Worm (Caenorhabditis elegans) whole organism, L1 larva: ENCODE measurements around the gene F40F8.1.

ENCODE experiments used
- C04F5.9 ChIP-seq: sonication (generic microtip); optimal IDR thresholded peaks from 2 replicates; lab custom pipeline; 2016; ENCODE audit warnings: missing genetic modification characterization, missing compliant biosample characterization
- C16A3.4 ChIP-seq: fragments of 150-350 bp; optimal IDR thresholded peaks from 2 replicates; lab custom pipeline; 2014; ENCODE audit warnings: missing biosample characterization, missing genetic modification characterization
- C34B4.2 ChIP-seq: sonication (generic microtip); optimal IDR thresholded peaks from 2 replicates; lab custom pipeline; 2017; ENCODE audit warnings: mild to moderate bottlenecking, missing genetic modification characterization, missing compliant biosample characterization
- F16B12.6 ChIP-seq: fragments of 150-350 bp; optimal IDR thresholded peaks from 2 replicates; lab custom pipeline; 2014; ENCODE audit warnings: missing biosample characterization, missing genetic modification characterization
- aha-1 ChIP-seq: fragments of 150-350 bp; optimal IDR thresholded peaks from 2 replicates; lab custom pipeline; 2014; ENCODE audit warnings: missing biosample characterization, missing genetic modification characterization
- alr-1 ChIP-seq: fragments of 200-800 bp; sonication (Bioruptor generic); optimal IDR thresholded peaks from 2 replicates; lab custom pipeline; 2018; ENCODE audit warnings: borderline replicate concordance, mild to moderate bottlenecking, missing genetic modification characterization, missing compliant biosample characterization
- aly-2 ChIP-seq: fragments of 150-350 bp; optimal IDR thresholded peaks from 2 replicates; lab custom pipeline; 2014; ENCODE audit warnings: missing biosample characterization, missing genetic modification characterization
- ama-1 ChIP-seq: fragments of 150-350 bp; optimal IDR thresholded peaks from 2 replicates; lab custom pipeline; 2014
- ceh-82 ChIP-seq, 3 experiments: fragments of 150-350 bp in 1 of 3; sonication (generic microtip) in 2 of 3; optimal IDR thresholded peaks; 2 replicates each; lab custom pipeline; 2014 to 2017; ENCODE audit warnings: missing biosample characterization in 3 of 3, missing genetic modification characterization in 3 of 3
- dpl-1 ChIP-seq, 3 experiments: fragments of 150-350 bp in 2 of 3; sonication (generic microtip) in 1 of 3; optimal IDR thresholded peaks; 2 replicates each; lab custom pipeline; 2014 to 2017; ENCODE audit warnings: missing biosample characterization in 3 of 3, missing genetic modification characterization in 3 of 3, missing genetic modification reagents in 3 of 3
- dsc-1 ChIP-seq: sonication (generic microtip); optimal IDR thresholded peaks from 2 replicates; lab custom pipeline; 2016; ENCODE audit warnings: mild to moderate bottlenecking, missing genetic modification characterization, missing compliant biosample characterization
- efl-1 ChIP-seq, 4 experiments: fragments of 150-350 bp; optimal IDR thresholded peaks in 3 of 4; peaks in 1 of 4; 1 replicate in 1 of 4; 2 replicates in 3 of 4; lab custom pipeline; 2014; ENCODE audit warnings: missing biosample characterization in 2 of 4, missing genetic modification characterization in 2 of 4, missing genetic modification reagents in 2 of 4
- egl-13 ChIP-seq: sonication (generic microtip); optimal IDR thresholded peaks from 2 replicates; lab custom pipeline; 2016; ENCODE audit warnings: missing genotype, missing genetic modification reagents, missing genetic modification characterization, missing compliant biosample characterization
- egl-27 ChIP-seq, 2 experiments: fragments of 150-350 bp in 1 of 2; sonication (generic microtip); optimal IDR thresholded peaks; 3 replicates each; lab custom pipeline; 2017 to 2018; ENCODE audit warnings: missing biosample characterization in 2 of 2, missing genetic modification characterization in 2 of 2, missing genetic modification reagents in 2 of 2
- fkh-10 ChIP-seq: sonication (generic microtip); optimal IDR thresholded peaks from 2 replicates; lab custom pipeline; 2017; ENCODE audit warnings: missing biosample characterization, missing genetic modification reagents, missing genetic modification characterization
- fkh-4 ChIP-seq: sonication (generic microtip); optimal IDR thresholded peaks from 2 replicates; lab custom pipeline; 2016; ENCODE audit warnings: missing compliant biosample characterization, missing genetic modification characterization, borderline replicate concordance
- fkh-8 ChIP-seq: sonication (generic microtip); optimal IDR thresholded peaks from 2 replicates; lab custom pipeline; 2016; ENCODE audit warnings: mild to moderate bottlenecking, missing genetic modification characterization, missing compliant biosample characterization
- fos-1 ChIP-seq: fragments of 150-350 bp; optimal IDR thresholded peaks from 2 replicates; lab custom pipeline; 2014; ENCODE audit warnings: missing biosample characterization, missing genetic modification characterization
- grh-1 ChIP-seq: fragments of 200-800 bp; sonication (Bioruptor generic); IDR thresholded peaks from 2 replicates; pipeline ENCODE4 v1.3.6; 2022; ENCODE audit warnings: missing genetic modification reagents, missing genetic modification characterization, missing compliant biosample characterization
- hlh-17 ChIP-seq: fragments of 200-800 bp; sonication (Bioruptor generic); optimal IDR thresholded peaks from 2 replicates; lab custom pipeline; 2018; ENCODE audit warnings: missing genetic modification characterization, mild to moderate bottlenecking, missing compliant biosample characterization, moderate library complexity, borderline replicate concordance
- hpl-2 ChIP-seq: fragments of 150-350 bp; optimal IDR thresholded peaks from 2 replicates; lab custom pipeline; 2014; ENCODE audit warnings: missing biosample characterization, missing genetic modification reagents, missing genetic modification characterization
- jun-1 ChIP-seq: fragments of 150-350 bp; optimal IDR thresholded peaks from 2 replicates; lab custom pipeline; 2014; ENCODE audit warnings: missing biosample characterization, missing genetic modification reagents, missing genetic modification characterization
- lin-15B ChIP-seq: fragments of 150-350 bp; sonication (generic microtip); optimal IDR thresholded peaks from 3 replicates; lab custom pipeline; 2014; ENCODE audit warnings: missing biosample characterization, missing genetic modification characterization
- lin-35 ChIP-seq, 2 experiments: fragments of 150-350 bp; optimal IDR thresholded peaks; 2 replicates each; lab custom pipeline; 2014; ENCODE audit warnings: missing biosample characterization in 2 of 2, missing genetic modification characterization in 2 of 2, missing genetic modification reagents in 2 of 2
- lin-39 ChIP-seq: fragments of 150-350 bp; optimal IDR thresholded peaks from 2 replicates; lab custom pipeline; 2014; ENCODE audit warnings: missing biosample characterization, missing genetic modification reagents, missing genetic modification characterization
- lir-3 ChIP-seq: sonication (generic microtip); optimal IDR thresholded peaks from 2 replicates; lab custom pipeline; 2016; ENCODE audit warnings: mild to moderate bottlenecking, missing genetic modification characterization, moderate library complexity, missing compliant biosample characterization; ENCODE audit not compliant: poor library complexity
- lsy-2 ChIP-seq, 2 experiments: fragments of 150-350 bp; optimal IDR thresholded peaks; 2 replicates each; lab custom pipeline; 2014; ENCODE audit warnings: missing biosample characterization in 2 of 2, missing genetic modification characterization in 2 of 2
- mab-9 ChIP-seq: fragments of 200-800 bp; sonication (Bioruptor generic); IDR thresholded peaks from 2 replicates; pipeline ENCODE4 v1.3.6; 2022; ENCODE audit warnings: missing genetic modification reagents, missing genetic modification characterization, missing compliant biosample characterization
- mdl-1 ChIP-seq, 2 experiments: fragments of 150-350 bp; optimal IDR thresholded peaks; 2 replicates each; lab custom pipeline; 2014 to 2017; ENCODE audit warnings: missing biosample characterization in 2 of 2, missing genetic modification characterization in 2 of 2, inconsistent platforms in 1 of 2
- nhr-11 ChIP-seq: fragments of 150-350 bp; optimal IDR thresholded peaks from 2 replicates; lab custom pipeline; 2014; ENCODE audit warnings: missing biosample characterization, missing genetic modification characterization
- nhr-19 ChIP-seq: fragments of 200-800 bp; sonication (Bioruptor generic); conservative IDR thresholded peaks from 2 replicates; pipeline ENCODE4 v1.3.6; 2022; ENCODE audit warnings: missing genetic modification characterization, missing compliant biosample characterization
- nhr-20 ChIP-seq: sonication (generic microtip); optimal IDR thresholded peaks from 2 replicates; lab custom pipeline; 2016; ENCODE audit warnings: mild to moderate bottlenecking, missing genetic modification characterization, missing compliant biosample characterization
- nhr-28 ChIP-seq: fragments of 150-350 bp; optimal IDR thresholded peaks from 2 replicates; lab custom pipeline; 2014; ENCODE audit warnings: missing biosample characterization, missing genetic modification characterization
- nhr-47 ChIP-seq: sonication (generic microtip); optimal IDR thresholded peaks from 2 replicates; lab custom pipeline; 2016; ENCODE audit warnings: mild to moderate bottlenecking, missing genetic modification characterization, moderate library complexity, missing compliant biosample characterization
- nhr-71 ChIP-seq: sonication (generic microtip); optimal IDR thresholded peaks from 2 replicates; lab custom pipeline; 2016; ENCODE audit warnings: mild to moderate bottlenecking, missing genetic modification characterization, moderate library complexity, missing compliant biosample characterization
- nhr-76 ChIP-seq: sonication (generic microtip); optimal IDR thresholded peaks from 2 replicates; lab custom pipeline; 2017; ENCODE audit warnings: missing biosample characterization, missing genetic modification characterization
- nhr-77 ChIP-seq: fragments of 150-350 bp; optimal IDR thresholded peaks from 2 replicates; lab custom pipeline; 2014; ENCODE audit warnings: missing biosample characterization, missing genetic modification characterization
- nhr-85 ChIP-seq: sonication (generic microtip); peaks from one replicate; lab custom pipeline; 2016; ENCODE audit warnings: missing genetic modification characterization, inconsistent platforms, missing compliant biosample characterization
- pag-3 ChIP-seq: sonication (generic microtip); optimal IDR thresholded peaks from 2 replicates; lab custom pipeline; 2017; ENCODE audit warnings: missing genetic modification characterization, mild to moderate bottlenecking, missing compliant biosample characterization, antibody characterized with exemption, borderline replicate concordance; ENCODE audit not compliant: insufficient read depth
- rnt-1 ChIP-seq: sonication (generic microtip); optimal IDR thresholded peaks from 2 replicates; lab custom pipeline; 2016; ENCODE audit warnings: mild to moderate bottlenecking, missing genetic modification characterization, moderate library complexity, missing compliant biosample characterization
- sox-4 ChIP-seq: sonication (generic microtip); optimal IDR thresholded peaks from 2 replicates; lab custom pipeline; 2016; ENCODE audit warnings: missing genetic modification characterization, missing compliant biosample characterization
- sptf-1 ChIP-seq: fragments of 150-350 bp; optimal IDR thresholded peaks from 2 replicates; lab custom pipeline; 2014; ENCODE audit warnings: missing biosample characterization, missing genetic modification characterization
- sup-37 ChIP-seq: fragments of 200-800 bp; sonication (Bioruptor generic); optimal IDR thresholded peaks from 2 replicates; lab custom pipeline; 2018; ENCODE audit warnings: mild to moderate bottlenecking, missing genetic modification characterization, missing compliant biosample characterization
- swsn-7 ChIP-seq: sonication (generic microtip); optimal IDR thresholded peaks from 2 replicates; lab custom pipeline; 2016; ENCODE audit warnings: missing genetic modification characterization, missing compliant biosample characterization
- tbx-2 ChIP-seq: sonication (generic microtip); optimal IDR thresholded peaks from 2 replicates; lab custom pipeline; 2016; ENCODE audit warnings: missing genetic modification characterization, missing compliant biosample characterization
- tlp-1 ChIP-seq: fragments of 150-350 bp; optimal IDR thresholded peaks from 2 replicates; lab custom pipeline; 2014; ENCODE audit warnings: missing biosample characterization, missing genetic modification characterization
- unc-130 ChIP-seq: fragments of 150-350 bp; optimal IDR thresholded peaks from 2 replicates; lab custom pipeline; 2017; ENCODE audit warnings: missing biosample characterization, missing genetic modification characterization, inconsistent platforms
- unc-30 ChIP-seq: sonication (generic microtip); optimal IDR thresholded peaks from 2 replicates; lab custom pipeline; 2017; ENCODE audit warnings: missing biosample characterization, missing genetic modification characterization
- unc-86 ChIP-seq: sonication (generic microtip); optimal IDR thresholded peaks from 2 replicates; lab custom pipeline; 2016; ENCODE audit warnings: missing genetic modification characterization, missing compliant biosample characterization
- vab-15 ChIP-seq: sonication (generic microtip); optimal IDR thresholded peaks from 2 replicates; lab custom pipeline; 2017; ENCODE audit warnings: missing genotype, mild to moderate bottlenecking, missing genetic modification characterization, missing compliant biosample characterization
- zip-4 ChIP-seq: fragments of 200-800 bp; sonication (Bioruptor generic); optimal IDR thresholded peaks from 2 replicates; lab custom pipeline; 2018; ENCODE audit warnings: mild to moderate bottlenecking, missing genetic modification characterization, moderate library complexity, missing compliant biosample characterization
- ztf-11 ChIP-seq, 2 experiments: sonication (generic microtip); optimal IDR thresholded peaks; 2 replicates each; lab custom pipeline; 2016 to 2017; ENCODE audit warnings: missing genetic modification characterization in 2 of 2, missing biosample characterization in 1 of 2, missing compliant biosample characterization in 1 of 2

F40F8.1 gene

ce11 chrII:11157660-11158059 is 30.2 kb downstream of the F40F8.1 start:
- TF ChIP-seq tlp-1 (tag; lab: Kevin White, UChicago) (no peak), C34B4.2 (tag; lab: Kevin White, UChicago) (no peak), nhr-11 (no peak), egl-27 (tag; optimal IDR thresholded peaks at IDR 0.05; lab: Kevin White, UChicago) (no peak), aha-1 (tag; lab: Kevin White, UChicago) (no peak), rnt-1 (tag; lab: Kevin White, UChicago) (peak; percentile 71), ztf-11 (tag; optimal IDR thresholded peaks at IDR 0.05; lab: Kevin White, UChicago) (no peak), ceh-82 (tag; optimal IDR thresholded peaks at IDR 0.05; lab: Kevin White, UChicago) (peak; percentile 12 to 36 (median 30)), pag-3 (tag; lab: Kevin White, UChicago) (no peak), lin-15B (no peak), dpl-1 (GFP tag; optimal IDR thresholded peaks at IDR 0.05; lab: Kevin White, UChicago) (peak; percentile 6 to 48 (median 35)), fkh-4 (tag; lab: Kevin White, UChicago) (no peak), fkh-8 (tag; lab: Kevin White, UChicago) (peak; percentile 35), nhr-20 (tag; lab: Kevin White, UChicago) (peak; percentile 63), sup-37 (no peak), hpl-2 (GFP tag; lab: Kevin White, UChicago) (no peak), nhr-47 (tag; lab: Kevin White, UChicago) (peak; percentile 70), unc-130 (tag; lab: Kevin White, UChicago) (peak; percentile 55), aly-2 (tag; lab: Kevin White, UChicago) (peak; percentile 47), C16A3.4 (tag; lab: Kevin White, UChicago) (peak; percentile 53), mdl-1 (tag; optimal IDR thresholded peaks at IDR 0.05; lab: Kevin White, UChicago) (peak in 1 of 2 experiments; percentile 3), fos-1 (tag; lab: Kevin White, UChicago) (peak; percentile 21), lsy-2 (tag; optimal IDR thresholded peaks at IDR 0.05; lab: Kevin White, UChicago) (peak; percentile 34 to 62), zip-4 (GFP tag; lab: Kevin White, UChicago) (no peak), F16B12.6 (tag; lab: Kevin White, UChicago) (peak; percentile 5), grh-1 (GFP tag; lab: Robert Waterston, UW) (peak; percentile 48; the same call in 1 of the 2 replicates), dsc-1 (tag; lab: Kevin White, UChicago) (peak; percentile 51), swsn-7 (tag; lab: Kevin White, UChicago) (peak; percentile 63), efl-1 (optimal IDR thresholded peaks at IDR 0.05; lab: Kevin White, UChicago) (peak; percentile 42 to 52), efl-1 (GFP tag; optimal IDR thresholded peaks at IDR 0.05 in 1 of 2; lab: Kevin White, UChicago) (peak; percentile 40 to 95), hlh-17 (no peak), C04F5.9 (no peak), ama-1 (lab: Kevin White, UChicago) (no peak), nhr-71 (tag; lab: Kevin White, UChicago) (peak; percentile 72), nhr-85 (tag; lab: Kevin White, UChicago) (peak; percentile 77), egl-13 (tag; lab: Kevin White, UChicago) (no peak), nhr-28 (tag; lab: Kevin White, UChicago) (no peak), nhr-19 (GFP tag; lab: Robert Waterston, UW) (peak; percentile 70), lin-39 (no peak), jun-1 (tag; lab: Kevin White, UChicago) (no peak), tbx-2 (peak; percentile 57), nhr-76 (tag; lab: Kevin White, UChicago) (no peak), sox-4 (tag; lab: Kevin White, UChicago) (no peak), vab-15 (tag; lab: Kevin White, UChicago) (no peak), sptf-1 (tag; lab: Kevin White, UChicago) (no peak), nhr-77 (tag; lab: Kevin White, UChicago) (peak; percentile 21), alr-1 (tag; lab: Kevin White, UChicago) (no peak), fkh-10 (GFP tag; lab: Kevin White, UChicago) (no peak), lin-35 (GFP tag; optimal IDR thresholded peaks at IDR 0.05; lab: Kevin White, UChicago) (peak; percentile 47 to 69), unc-30 (tag; lab: Kevin White, UChicago) (no peak), unc-86 (peak; percentile 14), mab-9 (0 out of 2 replicates have a peak, but pooled peaks have one; percentile 7), lir-3 (no peak)
